Fruit fly (Drosophila melanogaster): Measurements from ENCODE around the gene Phlpp.

The Phlpp gene

DNA sequence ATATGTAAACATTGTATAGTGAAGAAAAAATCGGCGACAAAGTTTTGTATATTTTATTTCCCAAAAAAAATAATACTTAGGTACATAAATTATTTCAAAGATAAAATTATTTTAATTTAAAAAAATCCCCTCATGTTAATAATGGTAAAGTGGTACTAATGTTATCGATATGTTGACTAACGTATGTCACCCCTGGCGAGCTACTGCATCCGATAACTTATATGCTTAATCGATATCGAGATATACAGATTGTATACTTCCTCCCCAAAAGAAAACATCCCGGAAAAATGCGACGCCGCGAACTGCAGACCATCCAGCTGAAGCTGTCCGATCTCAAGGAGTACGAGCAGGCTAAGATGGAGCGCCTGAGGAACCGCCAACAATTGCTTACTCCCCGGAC lies 5.8 kb downstream of the Phlpp start, which contains the start of gene CG17343:
Gene CG17343, plus strand, starts transcription at position 224 of the 400 bp plus-strand sequence.
- TF ChIP-seq CG32532 (GFP tag; IDR thresholded peaks at IDR 0.05) (no peak), Tbp (GFP tag; optimal IDR thresholded peaks at IDR 0.05) (no peak), CG16813 (GFP tag; IDR thresholded peaks at IDR 0.05; ENCODE audit: partially characterized antibody) (peak; percentile 87), Med (GFP tag) (peak; percentile 40), C15 (GFP tag; IDR thresholded peaks at IDR 0.05) (no peak), CG9797 (GFP tag; optimal IDR thresholded peaks at IDR 0.05) (no peak), Ptx1 (GFP tag; IDR thresholded peaks at IDR 0.05) (no peak), Doc3 (GFP tag; IDR thresholded peaks at IDR 0.05; ENCODE audit: partially characterized antibody) (peak; percentile 77), H2.0 (GFP tag; IDR thresholded peaks at IDR 0.05) (no peak), BtbVII (GFP tag; optimal IDR thresholded peaks at IDR 0.05) (no peak), zf30C (GFP tag; optimal IDR thresholded peaks at IDR 0.05) (no peak), CG4820 (GFP tag; optimal IDR thresholded peaks at IDR 0.05) (no peak), MESR4 (GFP tag; optimal IDR thresholded peaks at IDR 0.05) (peak; percentile 59), Dref (GFP tag; IDR thresholded peaks at IDR 0.05) (peak; percentile 91), CG11504 (tag; optimal IDR thresholded peaks at IDR 0.05) (peak; percentile 67), H15 (GFP tag; IDR thresholded peaks at IDR 0.05) (no peak), Opbp (GFP tag; IDR thresholded peaks at IDR 0.05; ENCODE audit: partially characterized antibody) (peak; percentile 91; the same call in 2 of the 3 replicates), Dll (GFP tag; IDR thresholded peaks at IDR 0.05; ENCODE audit: partially characterized antibody) (peak; percentile 83), Myb (GFP tag; optimal IDR thresholded peaks at IDR 0.05) (peak; percentile 33), CkIIα-i1 (GFP tag; IDR thresholded peaks at IDR 0.05) (no peak), knrl (GFP tag; IDR thresholded peaks at IDR 0.05; ENCODE audit: partially characterized antibody) (peak; percentile 72; the same call in 2 of the 3 replicates), zen2 (GFP tag; IDR thresholded peaks at IDR 0.05; ENCODE audit: partially characterized antibody) (peak; percentile 98), CG11398 (GFP tag; optimal IDR thresholded peaks at IDR 0.05) (no peak), CG12659 (GFP tag; optimal IDR thresholded peaks at IDR 0.05) (peak; percentile 41), grn (GFP tag; optimal IDR thresholded peaks at IDR 0.05) (peak; percentile 54), CG4282 (GFP tag; optimal IDR thresholded peaks at IDR 0.05) (no peak), PHDP (tag; optimal IDR thresholded peaks at IDR 0.05) (no peak), CG17361 (GFP tag; IDR thresholded peaks at IDR 0.05) (no peak), Scr (GFP tag; IDR thresholded peaks at IDR 0.05; ENCODE audit: partially characterized antibody) (peak; percentile 83), crp (GFP tag; optimal IDR thresholded peaks at IDR 0.05) (peak in 1 of 2 experiments; percentile 7), HLH4C (GFP tag; IDR thresholded peaks at IDR 0.05; ENCODE audit: partially characterized antibody) (peak; percentile 99), ci (GFP tag; IDR thresholded peaks at IDR 0.05) (peak; percentile 21; the same call in 1 of the 3 replicates), Lhr (GFP tag; optimal IDR thresholded peaks at IDR 0.05) (no peak), CG30403 (GFP tag; optimal IDR thresholded peaks at IDR 0.05) (no peak), YL-1 (GFP tag; optimal IDR thresholded peaks at IDR 0.05) (peak; percentile 74), sens (GFP tag) (peak; percentile 6), lov (optimal IDR thresholded peaks at IDR 0.05) (no peak), lov (GFP tag; IDR thresholded peaks at IDR 0.05) (no peak), unc-4 (GFP tag; IDR thresholded peaks at IDR 0.05; ENCODE audit: partially characterized antibody) (peak; percentile 72), CG9609 (GFP tag; optimal IDR thresholded peaks at IDR 0.05) (no peak), Gug (GFP tag; IDR thresholded peaks at IDR 0.05) (no peak), CTCF (GFP tag; optimal IDR thresholded peaks at IDR 0.05) (no peak), Sry-δ (GFP tag; optimal IDR thresholded peaks at IDR 0.05) (peak; percentile 63), CG32772 (GFP tag; IDR thresholded peaks at IDR 0.05) (no peak), CG42726 (GFP tag; IDR thresholded peaks at IDR 0.05; ENCODE audit: partially characterized antibody) (peak; percentile 48; the same call in 1 of the 2 replicates), CG14965 (GFP tag; optimal IDR thresholded peaks at IDR 0.05; ENCODE audit: borderline replicate concordance) (no peak), CG12236 (GFP tag; optimal IDR thresholded peaks at IDR 0.05) (no peak), Xbp1 (GFP tag; optimal IDR thresholded peaks at IDR 0.05) (no peak), Doc2 (GFP tag; IDR thresholded peaks at IDR 0.05) (no peak), D (optimal IDR thresholded peaks at IDR 0.05) (no peak), D (GFP tag; optimal IDR thresholded peaks at IDR 0.05) (no peak), tio (GFP tag; optimal IDR thresholded peaks at IDR 0.05) (no peak)

Data from whole organism, embryonic.